In genomic region chr3L:1464465-1464864, dm6 we compare ENCODE assay signal across 1 fruit fly cellular context.
A peak's percentile ranks its signal among the peaks of the same experiment; 100 is the strongest.
TF ChIP-seq lines count a peak whose summit lies in the region.

No protein-coding gene starts in this region.

TF ChIP-seq in whole organism, embryonic, 481 proteins besides CTCF, POLR2A, EP300 and RAD21 (continued from another document):
- TF ChIP-seq Sox102F (GFP tag; optimal IDR thresholded peaks at IDR 0.05; lab: Kevin White, UChicago): peak; percentile 56
- no peak for TF ChIP-seq pnt (GFP tag; optimal IDR thresholded peaks at IDR 0.05; lab: Kevin White, UChicago)
- TF ChIP-seq maf-S (GFP tag; optimal IDR thresholded peaks at IDR 0.05; lab: Kevin White, UChicago): no peak
- TF ChIP-seq CG14050 (GFP tag; IDR thresholded peaks at IDR 0.05; lab: Robert Waterston, UW): no peak
- no peak for TF ChIP-seq wek (GFP tag; optimal IDR thresholded peaks at IDR 0.05; lab: Kevin White, UChicago)
- no peak for TF ChIP-seq chinmo (GFP tag; IDR thresholded peaks at IDR 0.05; lab: Robert Waterston, UW; ENCODE audit: partially characterized antibody)
- no peak for TF ChIP-seq CG6854 (GFP tag; optimal IDR thresholded peaks at IDR 0.05; lab: Kevin White, UChicago)
- TF ChIP-seq CG34224 (GFP tag; IDR thresholded peaks at IDR 0.05; lab: Robert Waterston, UW; ENCODE audit: partially characterized antibody): no peak
- peak; percentile 41 for TF ChIP-seq Hr3 (GFP tag; optimal IDR thresholded peaks at IDR 0.05; lab: Kevin White, UChicago)
- peak; percentile 4 for TF ChIP-seq grau (tag; optimal IDR thresholded peaks at IDR 0.05; lab: Kevin White, UChicago)
- TF ChIP-seq Oli (tag; optimal IDR thresholded peaks at IDR 0.05; lab: Kevin White, UChicago): peak; percentile 45
- TF ChIP-seq sens (GFP tag; lab: Kevin White, UChicago): peak; percentile 86
- TF ChIP-seq CG10321 (GFP tag; IDR thresholded peaks at IDR 0.05; lab: Robert Waterston, UW): no peak
- TF ChIP-seq H15 (GFP tag; IDR thresholded peaks at IDR 0.05; lab: Robert Waterston, UW): 0 out of 3 replicates have a peak, but pooled peaks have one; percentile 40
- no peak for TF ChIP-seq lab (GFP tag; optimal IDR thresholded peaks at IDR 0.05; lab: Kevin White, UChicago)
- no peak for TF ChIP-seq Deaf1 (tag; optimal IDR thresholded peaks at IDR 0.05; lab: Kevin White, UChicago)
- TF ChIP-seq CG1792 (GFP tag; optimal IDR thresholded peaks at IDR 0.05; lab: Kevin White, UChicago): no peak
- no peak for TF ChIP-seq HLH3B (GFP tag; IDR thresholded peaks at IDR 0.05; lab: Robert Waterston, UW)
- TF ChIP-seq tap (tag; optimal IDR thresholded peaks at IDR 0.05; lab: Kevin White, UChicago): no peak
- TF ChIP-seq gem (tag; optimal IDR thresholded peaks at IDR 0.05; lab: Kevin White, UChicago): peak; percentile 59
- peak; percentile 10 for TF ChIP-seq gcm (GFP tag; optimal IDR thresholded peaks at IDR 0.05; lab: Kevin White, UChicago)
- no peak for TF ChIP-seq prd (optimal IDR thresholded peaks at IDR 0.05; lab: Kevin White, UChicago)
- peak; percentile 54; the same call in 2 of the 3 replicates for TF ChIP-seq prd (GFP tag; IDR thresholded peaks at IDR 0.05; lab: Robert Waterston, UW)
- 0 out of 2 replicates have a peak, but pooled peaks have one; percentile 31 for TF ChIP-seq Nf-YA (GFP tag; IDR thresholded peaks at IDR 0.05; lab: Robert Waterston, UW)
- TF ChIP-seq Ada2b (GFP tag; IDR thresholded peaks at IDR 0.05; lab: Robert Waterston, UW): no peak
- no peak for TF ChIP-seq Kr (GFP tag; optimal IDR thresholded peaks at IDR 0.05; lab: Kevin White, UChicago)
- no peak for TF ChIP-seq CG6272 (GFP tag; IDR thresholded peaks at IDR 0.05; lab: Robert Waterston, UW)
- TF ChIP-seq fru (optimal IDR thresholded peaks at IDR 0.05; lab: Kevin White, UChicago): no peak
- 0 out of 3 replicates have a peak, but pooled peaks have one; percentile 29 for TF ChIP-seq CG11695 (GFP tag; IDR thresholded peaks at IDR 0.05; lab: Robert Waterston, UW)
- TF ChIP-seq Pdp1 (GFP tag; optimal IDR thresholded peaks at IDR 0.05; lab: Kevin White, UChicago): no peak
- no peak for TF ChIP-seq CG9817 (tag; optimal IDR thresholded peaks at IDR 0.05; lab: Kevin White, UChicago)
- peak; percentile 76 for TF ChIP-seq sr (GFP tag; IDR thresholded peaks at IDR 0.05; lab: Robert Waterston, UW)
- peak; percentile 78 for TF ChIP-seq zf30C (GFP tag; optimal IDR thresholded peaks at IDR 0.05; lab: Kevin White, UChicago)
- peak; percentile 7 for TF ChIP-seq chn (GFP tag; optimal IDR thresholded peaks at IDR 0.05; lab: Kevin White, UChicago)
- no peak for TF ChIP-seq CG10431 (GFP tag; optimal IDR thresholded peaks at IDR 0.05; lab: Kevin White, UChicago)
- TF ChIP-seq Rx (GFP tag; IDR thresholded peaks at IDR 0.05; lab: Robert Waterston, UW): no peak
- TF ChIP-seq Nf-YC (tag; optimal IDR thresholded peaks at IDR 0.05; lab: Kevin White, UChicago): no peak
- no peak for TF ChIP-seq Camta (GFP tag; optimal IDR thresholded peaks at IDR 0.05; lab: Kevin White, UChicago)
- TF ChIP-seq hth (optimal IDR thresholded peaks at IDR 0.05; lab: Kevin White, UChicago): no peak
- no peak for TF ChIP-seq CG10565 (GFP tag; optimal IDR thresholded peaks at IDR 0.05; lab: Kevin White, UChicago)
- TF ChIP-seq CG12769 (tag; optimal IDR thresholded peaks at IDR 0.05; lab: Kevin White, UChicago): no peak
- TF ChIP-seq kay (GFP tag; optimal IDR thresholded peaks at IDR 0.05; lab: Kevin White, UChicago): no peak
- no peak for TF ChIP-seq CG15011 (GFP tag; optimal IDR thresholded peaks at IDR 0.05; lab: Kevin White, UChicago)
- TF ChIP-seq CG7839 (tag; optimal IDR thresholded peaks at IDR 0.05; lab: Kevin White, UChicago): peak; percentile 41
- no peak for TF ChIP-seq CG10274 (GFP tag; optimal IDR thresholded peaks at IDR 0.05; lab: Kevin White, UChicago)
- no peak for TF ChIP-seq C15 (GFP tag; IDR thresholded peaks at IDR 0.05; lab: Robert Waterston, UW)
- TF ChIP-seq ttk (GFP tag; IDR thresholded peaks at IDR 0.05; lab: Robert Waterston, UW): peak; percentile 44; the same call in 1 of the 2 replicates
- no peak for TF ChIP-seq CG16863 (GFP tag; optimal IDR thresholded peaks at IDR 0.05; lab: Kevin White, UChicago)
- TF ChIP-seq CG17328 (GFP tag; IDR thresholded peaks at IDR 0.05; lab: Robert Waterston, UW): peak; percentile 21; the same call in 1 of the 2 replicates
- no peak for TF ChIP-seq CG4730 (GFP tag; IDR thresholded peaks at IDR 0.05; lab: Robert Waterston, UW)
- TF ChIP-seq CG17359 (tag; optimal IDR thresholded peaks at IDR 0.05; lab: Kevin White, UChicago): peak; percentile 44
- no peak for TF ChIP-seq ase (GFP tag; IDR thresholded peaks at IDR 0.05; lab: Robert Waterston, UW)
- TF ChIP-seq HmgD (GFP tag; optimal IDR thresholded peaks at IDR 0.05; lab: Kevin White, UChicago): no peak
- TF ChIP-seq CG10147 (GFP tag; optimal IDR thresholded peaks at IDR 0.05; lab: Kevin White, UChicago): no peak
- TF ChIP-seq p53 (GFP tag; optimal IDR thresholded peaks at IDR 0.05; lab: Kevin White, UChicago): no peak
- peak; percentile 42 for TF ChIP-seq CG11504 (tag; optimal IDR thresholded peaks at IDR 0.05; lab: Kevin White, UChicago)
- TF ChIP-seq CG3163 (GFP tag; optimal IDR thresholded peaks at IDR 0.05; lab: Kevin White, UChicago): no peak
- TF ChIP-seq Sin3A (optimal IDR thresholded peaks at IDR 0.05; lab: Kevin White, UChicago): no peak
- TF ChIP-seq Awh (GFP tag; IDR thresholded peaks at IDR 0.05; lab: Robert Waterston, UW): peak; percentile 43; the same call in 1 of the 2 replicates
- TF ChIP-seq CG3838 (GFP tag; optimal IDR thresholded peaks at IDR 0.05; lab: Kevin White, UChicago): peak; percentile 42
- TF ChIP-seq rib (GFP tag; IDR thresholded peaks at IDR 0.05; lab: Robert Waterston, UW): no peak
- peak; percentile 30; the same call in 1 of the 3 replicates for TF ChIP-seq so (GFP tag; IDR thresholded peaks at IDR 0.05; lab: Robert Waterston, UW)
- TF ChIP-seq toy (GFP tag; IDR thresholded peaks at IDR 0.05; lab: Robert Waterston, UW): no peak
- TF ChIP-seq shn (GFP tag; optimal IDR thresholded peaks at IDR 0.05; lab: Kevin White, UChicago): peak; percentile 3
- no peak for TF ChIP-seq fd3F (GFP tag; optimal IDR thresholded peaks at IDR 0.05; lab: Kevin White, UChicago)
- peak; percentile 22; the same call in 1 of the 3 replicates for TF ChIP-seq dysf (GFP tag; IDR thresholded peaks at IDR 0.05; lab: Robert Waterston, UW)
- TF ChIP-seq ind (GFP tag; optimal IDR thresholded peaks at IDR 0.05; lab: Kevin White, UChicago): no peak
- TF ChIP-seq zen2 (GFP tag; IDR thresholded peaks at IDR 0.05; lab: Robert Waterston, UW; ENCODE audit: partially characterized antibody): no peak
- TF ChIP-seq Myb (GFP tag; optimal IDR thresholded peaks at IDR 0.05; lab: Kevin White, UChicago): no peak
- no peak for TF ChIP-seq D19A (tag; optimal IDR thresholded peaks at IDR 0.05; lab: Kevin White, UChicago)
- peak; percentile 13 for TF ChIP-seq Sox100B (GFP tag; optimal IDR thresholded peaks at IDR 0.05; lab: Kevin White, UChicago)
- no peak for TF ChIP-seq Max (GFP tag; optimal IDR thresholded peaks at IDR 0.05; lab: Kevin White, UChicago)
- peak; percentile 36 for TF ChIP-seq Vsx1 (GFP tag; optimal IDR thresholded peaks at IDR 0.05; lab: Kevin White, UChicago)
